Worm (Caenorhabditis elegans) whole organism, late embryonic: ENCODE data around the gene C54C6.4.

Source experiments
- C08G9.2 ChIP-seq: sonication (generic microtip); optimal IDR thresholded peaks from 2 replicates; lab custom pipeline; 2016; ENCODE audit warnings: mild to moderate bottlenecking, missing genetic modification characterization, moderate library complexity, missing compliant biosample characterization
- C38D4.7 ChIP-seq: fragments of 200-800 bp; sonication (Bioruptor generic); optimal IDR thresholded peaks from 2 replicates; lab custom pipeline; 2018; ENCODE audit warnings: mild to moderate bottlenecking, missing genetic modification characterization, moderate library complexity, missing compliant biosample characterization
- F13H6.1 ChIP-seq: sonication (generic microtip); optimal IDR thresholded peaks from 2 replicates; lab custom pipeline; 2016; ENCODE audit warnings: missing genetic modification characterization, missing compliant biosample characterization
- K02D7.2 ChIP-seq: sonication (generic microtip); optimal IDR thresholded peaks from 2 replicates; lab custom pipeline; 2017; ENCODE audit warnings: mild to moderate bottlenecking, missing genetic modification characterization, missing compliant biosample characterization
- K09A11.1 ChIP-seq: sonication (generic microtip); optimal IDR thresholded peaks from 2 replicates; lab custom pipeline; 2017; ENCODE audit warnings: antibody characterized with exemption, mild to moderate bottlenecking, missing genetic modification characterization, missing compliant biosample characterization; ENCODE audit not compliant: insufficient read depth
- ceh-14 ChIP-seq: sonication (generic microtip); optimal IDR thresholded peaks from 2 replicates; lab custom pipeline; 2016; ENCODE audit warnings: missing genotype, missing genetic modification characterization, missing compliant biosample characterization
- ceh-18 ChIP-seq: sonication (generic microtip); optimal IDR thresholded peaks from 2 replicates; lab custom pipeline; 2016; ENCODE audit warnings: missing genetic modification characterization, missing compliant biosample characterization
- ceh-19 ChIP-seq: fragments of 200-800 bp; sonication (Bioruptor generic); optimal IDR thresholded peaks from 2 replicates; lab custom pipeline; 2018; ENCODE audit warnings: mild to moderate bottlenecking, missing genetic modification characterization, missing compliant biosample characterization
- ceh-2 ChIP-seq: sonication (generic microtip); optimal IDR thresholded peaks from 2 replicates; lab custom pipeline; 2016; ENCODE audit warnings: missing genotype, missing genetic modification characterization, missing compliant biosample characterization
- ceh-22 ChIP-seq: sonication (generic microtip); optimal IDR thresholded peaks from 2 replicates; lab custom pipeline; 2017; ENCODE audit warnings: missing biosample characterization, missing genetic modification characterization
- ceh-31 ChIP-seq: sonication (generic microtip); optimal IDR thresholded peaks from 2 replicates; lab custom pipeline; 2016; ENCODE audit warnings: missing genetic modification characterization, missing compliant biosample characterization
- ceh-6 ChIP-seq: fragments of 200-800 bp; sonication (Bioruptor generic); optimal IDR thresholded peaks from 2 replicates; lab custom pipeline; 2018; ENCODE audit warnings: mild to moderate bottlenecking, missing genetic modification characterization, missing compliant biosample characterization
- ceh-9 ChIP-seq: sonication (generic microtip); optimal IDR thresholded peaks from 2 replicates; lab custom pipeline; 2016; ENCODE audit warnings: mild to moderate bottlenecking, missing genetic modification characterization, inconsistent platforms, missing compliant biosample characterization
- elt-2 ChIP-seq: sonication (generic microtip); optimal IDR thresholded peaks from 2 replicates; lab custom pipeline; 2016; ENCODE audit warnings: missing genetic modification reagents, missing genetic modification characterization, missing compliant biosample characterization
- elt-4 ChIP-seq: sonication (generic microtip); optimal IDR thresholded peaks from 2 replicates; lab custom pipeline; 2016; ENCODE audit warnings: missing genetic modification characterization, missing compliant biosample characterization
- ets-4 ChIP-seq: sonication (generic microtip); optimal IDR thresholded peaks from 2 replicates; lab custom pipeline; 2016; ENCODE audit warnings: missing genetic modification characterization, missing compliant biosample characterization
- eyg-1 ChIP-seq: sonication (generic microtip); optimal IDR thresholded peaks from 2 replicates; lab custom pipeline; 2016; ENCODE audit warnings: missing genotype, missing genetic modification characterization, missing compliant biosample characterization
- fax-1 ChIP-seq: sonication (generic microtip); optimal IDR thresholded peaks from 2 replicates; lab custom pipeline; 2016; ENCODE audit warnings: missing genotype, missing genetic modification characterization, missing compliant biosample characterization
- hlh-30 ChIP-seq: sonication (generic microtip); optimal IDR thresholded peaks from 2 replicates; lab custom pipeline; 2017; ENCODE audit warnings: antibody characterized with exemption, missing genetic modification characterization, missing compliant biosample characterization; ENCODE audit not compliant: insufficient read depth
- hlh-8 ChIP-seq: sonication (generic microtip); optimal IDR thresholded peaks from 2 replicates; lab custom pipeline; 2016; ENCODE audit warnings: missing genotype, missing genetic modification characterization, missing compliant biosample characterization
- lim-6 ChIP-seq: sonication (generic microtip); optimal IDR thresholded peaks from 2 replicates; lab custom pipeline; 2016; ENCODE audit warnings: missing genetic modification characterization, missing compliant biosample characterization
- lin-11 ChIP-seq: fragments of 200-800 bp; sonication (Bioruptor generic); optimal IDR thresholded peaks from 2 replicates; lab custom pipeline; 2018; ENCODE audit warnings: mild to moderate bottlenecking, missing genetic modification characterization, missing compliant biosample characterization
- madf-2 ChIP-seq: sonication (generic microtip); optimal IDR thresholded peaks from 2 replicates; lab custom pipeline; 2017; ENCODE audit warnings: missing genetic modification characterization, missing compliant biosample characterization
- mec-3 ChIP-seq: sonication (generic microtip); optimal IDR thresholded peaks from 2 replicates; lab custom pipeline; 2016; ENCODE audit warnings: borderline replicate concordance, missing genetic modification characterization, missing compliant biosample characterization
- nhr-232 ChIP-seq: sonication (generic microtip); optimal IDR thresholded peaks from 2 replicates; lab custom pipeline; 2016; ENCODE audit warnings: missing genetic modification characterization, missing compliant biosample characterization
- odd-2 ChIP-seq: sonication (generic microtip); optimal IDR thresholded peaks from 2 replicates; lab custom pipeline; 2017; ENCODE audit warnings: antibody characterized with exemption, mild to moderate bottlenecking, missing genetic modification characterization, missing compliant biosample characterization
- pha-4 ChIP-seq: fragments of 150-350 bp; optimal IDR thresholded peaks from 2 replicates; lab custom pipeline; 2018; ENCODE audit warnings: missing biosample characterization, missing genetic modification reagents, missing genetic modification characterization
- ref-2 ChIP-seq: sonication (generic microtip); optimal IDR thresholded peaks from 2 replicates; lab custom pipeline; 2016; ENCODE audit warnings: missing genetic modification characterization, missing compliant biosample characterization
- rnt-1 ChIP-seq: sonication (generic microtip); optimal IDR thresholded peaks from 2 replicates; lab custom pipeline; 2016; ENCODE audit warnings: missing genetic modification characterization, missing compliant biosample characterization
- sox-2 ChIP-seq: fragments of 200-800 bp; sonication (Bioruptor generic); IDR thresholded peaks from 2 replicates; pipeline ENCODE4 v1.3.6; 2022; ENCODE audit warnings: missing genetic modification reagents, missing genetic modification characterization, missing compliant biosample characterization
- sox-4 ChIP-seq: sonication (generic microtip); optimal IDR thresholded peaks from 2 replicates; lab custom pipeline; 2017; ENCODE audit warnings: mild to moderate bottlenecking, missing genetic modification characterization, inconsistent platforms, missing compliant biosample characterization
- tbx-2 ChIP-seq: sonication (generic microtip); optimal IDR thresholded peaks from 2 replicates; lab custom pipeline; 2016; ENCODE audit warnings: missing genetic modification characterization, missing compliant biosample characterization
- tbx-7 ChIP-seq: sonication (generic microtip); optimal IDR thresholded peaks from 2 replicates; lab custom pipeline; 2016; ENCODE audit warnings: missing genotype, missing genetic modification characterization, missing compliant biosample characterization
- ttx-3 ChIP-seq: sonication (generic microtip); optimal IDR thresholded peaks from 2 replicates; lab custom pipeline; 2016; ENCODE audit warnings: missing genetic modification reagents, missing genetic modification characterization, missing compliant biosample characterization
- unc-3 ChIP-seq, 2 experiments: fragments of 200-800 bp in 1 of 2; sonication (Bioruptor generic) in 1 of 2; sonication (generic microtip) in 1 of 2; conservative IDR thresholded peaks in 1 of 2; optimal IDR thresholded peaks in 1 of 2; 2 replicates each; pipeline versions ENCODE4 v1.3.6 to Lab custom; 2016 to 2022; ENCODE audit warnings: missing compliant biosample characterization in 2 of 2, missing genetic modification characterization in 2 of 2, missing genetic modification reagents in 1 of 2
- unc-42 ChIP-seq: sonication (generic microtip); optimal IDR thresholded peaks from 2 replicates; lab custom pipeline; 2016; ENCODE audit warnings: missing genotype, missing genetic modification characterization, missing compliant biosample characterization
- unc-55 ChIP-seq: sonication (generic microtip); optimal IDR thresholded peaks from 2 replicates; lab custom pipeline; 2017; ENCODE audit warnings: missing biosample characterization, missing genetic modification reagents, missing genetic modification characterization
- zip-5 ChIP-seq: sonication (generic microtip); optimal IDR thresholded peaks from 2 replicates; lab custom pipeline; 2016; ENCODE audit warnings: missing genetic modification characterization, missing compliant biosample characterization
- ztf-16 ChIP-seq: sonication (generic microtip); optimal IDR thresholded peaks from 2 replicates; lab custom pipeline; 2017; ENCODE audit warnings: missing genetic modification characterization, missing compliant biosample characterization

Gene C54C6.4

DNA sequence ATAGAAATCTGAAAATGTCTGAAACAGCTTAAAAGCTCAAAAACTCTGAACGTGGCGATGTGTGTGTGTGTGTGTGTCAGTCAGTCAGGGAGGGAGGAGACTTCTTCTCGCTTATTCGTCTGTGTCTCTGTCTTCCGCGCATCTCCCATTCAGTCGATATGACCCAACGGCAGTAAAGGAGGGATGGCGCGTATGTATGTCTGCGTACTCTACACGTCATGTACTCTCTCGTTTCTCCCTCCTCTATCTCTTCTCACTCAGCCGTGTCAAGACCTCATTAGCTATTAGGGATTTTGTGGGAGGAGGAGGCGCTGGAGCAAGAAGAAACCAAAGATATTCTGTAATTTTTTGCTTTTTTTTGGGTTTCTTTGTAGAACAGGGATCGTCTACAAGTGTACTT is 21.4 kb upstream of the C54C6.4 start (continued):
- TF ChIP-seq lim-6 (tag; lab: Kevin White, UChicago) (no peak), fax-1 (tag; lab: Kevin White, UChicago) (no peak), ceh-6 (GFP tag; lab: Kevin White, UChicago) (no peak), unc-3 (GFP tag; conservative IDR thresholded peaks at IDR 0.05; lab: Robert Waterston, UW) (no peak), unc-3 (tag; optimal IDR thresholded peaks at IDR 0.05; lab: Kevin White, UChicago) (no peak), unc-42 (tag; lab: Kevin White, UChicago) (peak; percentile 68), pha-4 (tag; lab: Kevin White, UChicago) (no peak), hlh-30 (tag; lab: Kevin White, UChicago) (peak; percentile 63), ceh-9 (tag; lab: Kevin White, UChicago) (no peak), odd-2 (no peak), ceh-31 (peak; percentile 87), madf-2 (no peak), nhr-232 (tag; lab: Kevin White, UChicago) (no peak)

DNA sequence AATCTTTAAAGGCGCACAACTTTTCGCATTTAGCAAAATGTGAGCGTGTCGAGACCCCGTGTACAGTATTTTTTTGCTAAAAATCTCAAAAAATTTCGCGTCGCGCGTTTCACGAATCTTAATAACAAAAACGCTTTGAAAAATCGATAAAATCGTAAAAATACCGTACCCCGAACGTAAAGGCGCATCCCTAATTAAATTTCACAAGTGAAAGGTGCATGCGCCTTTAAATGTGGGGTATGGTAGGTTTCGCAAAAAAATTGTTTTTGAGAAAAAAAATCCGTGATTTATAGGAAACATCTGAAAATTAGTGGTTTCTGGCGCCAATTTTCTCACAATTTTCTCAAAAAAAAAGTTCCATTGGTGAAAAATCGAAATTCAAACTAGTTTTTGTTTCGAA is 19.3 kb upstream of the C54C6.4 start:
- TF ChIP-seq ceh-22 (tag; lab: Kevin White, UChicago) (no peak), fax-1 (tag; lab: Kevin White, UChicago) (no peak), ceh-6 (GFP tag; lab: Kevin White, UChicago) (no peak), ceh-19 (GFP tag; lab: Kevin White, UChicago) (no peak), hlh-30 (tag; lab: Kevin White, UChicago) (no peak), F13H6.1 (no peak), tbx-7 (tag; lab: Kevin White, UChicago) (no peak), nhr-232 (tag; lab: Kevin White, UChicago) (no peak), odd-2 (no peak), sox-4 (tag; lab: Kevin White, UChicago) (no peak), unc-55 (GFP tag; lab: Kevin White, UChicago) (no peak), sox-2 (GFP tag; lab: Robert Waterston, UW) (no peak)

DNA sequence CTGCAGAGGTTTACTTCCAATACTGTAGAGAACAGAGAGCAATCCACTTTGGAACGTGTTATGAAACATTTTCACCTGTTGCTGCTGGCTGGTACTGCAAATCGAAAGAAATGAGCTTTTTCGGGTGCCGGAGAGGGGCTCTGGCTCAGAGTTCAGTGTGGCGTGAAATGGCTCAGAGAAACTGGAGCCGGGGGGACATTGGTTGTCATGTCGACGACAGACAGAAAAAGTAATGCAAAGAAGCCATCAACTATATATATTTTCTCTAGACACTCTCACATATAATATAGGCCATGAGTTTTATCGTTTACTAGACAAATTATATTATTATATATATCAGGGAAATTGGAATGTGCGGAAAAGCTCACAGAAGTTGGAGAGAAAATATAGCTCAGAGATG is 16.0 kb upstream of the C54C6.4 start, which contains the start of gene cfap-20:
TSS of gene cfap-20 (minus strand) at position 101 of the 400 bp plus-strand sequence.
- TF ChIP-seq ceh-19 (GFP tag; lab: Kevin White, UChicago): no peak
- no peak for TF ChIP-seq zip-5 (tag; lab: Kevin White, UChicago)
- no peak for TF ChIP-seq sox-4 (tag; lab: Kevin White, UChicago)
- TF ChIP-seq lin-11 (tag; lab: Kevin White, UChicago): no peak
- no peak for TF ChIP-seq K09A11.1 (tag; lab: Kevin White, UChicago)
- no peak for TF ChIP-seq ceh-14

DNA sequence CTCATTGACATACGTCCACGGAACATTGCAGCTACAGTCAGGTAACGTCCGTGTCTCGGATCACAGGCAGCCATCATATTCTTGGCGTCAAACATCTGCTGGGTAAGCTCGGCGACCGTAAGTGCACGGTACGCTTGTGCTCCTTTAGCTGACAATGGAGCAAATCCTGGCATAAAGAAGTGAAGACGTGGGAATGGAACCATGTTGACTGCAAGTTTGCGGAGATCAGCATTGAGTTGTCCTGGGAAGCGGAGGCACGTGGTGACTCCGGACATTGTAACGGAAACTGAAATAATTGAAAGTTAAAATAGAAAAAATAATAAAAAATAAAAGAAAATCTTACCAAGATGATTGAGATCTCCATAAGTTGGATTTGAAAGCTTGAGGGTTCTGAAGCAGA is 13.9 kb upstream of the C54C6.4 start:
- TF ChIP-seq unc-3 (GFP tag; conservative IDR thresholded peaks at IDR 0.05; lab: Robert Waterston, UW) (no peak), unc-3 (tag; optimal IDR thresholded peaks at IDR 0.05; lab: Kevin White, UChicago) (no peak), mec-3 (tag; lab: Kevin White, UChicago) (no peak), unc-55 (GFP tag; lab: Kevin White, UChicago) (no peak), odd-2 (no peak), zip-5 (tag; lab: Kevin White, UChicago) (no peak)

DNA sequence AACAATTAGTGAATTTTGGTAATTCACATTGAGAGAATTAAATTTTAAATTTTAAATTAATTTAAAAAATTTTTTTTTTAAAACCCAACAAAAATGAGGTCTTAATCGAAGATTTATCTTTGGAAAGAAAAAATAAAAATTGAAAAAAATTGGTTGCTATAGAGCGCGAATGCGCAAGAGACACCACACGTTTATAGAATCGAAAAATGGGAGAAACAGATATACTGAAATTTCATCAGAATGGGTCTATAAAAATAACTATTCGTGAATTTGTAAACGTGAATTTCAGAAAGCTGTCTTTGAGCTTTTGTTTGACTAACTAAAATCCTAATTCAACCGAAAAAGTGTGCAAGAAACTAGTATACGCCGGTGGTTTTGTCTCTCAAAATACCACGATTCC is 13.0 kb upstream of the C54C6.4 start:
- TF ChIP-seq C38D4.7 (GFP tag; lab: Kevin White, UChicago) (no peak), rnt-1 (peak; percentile 48), tbx-2 (tag; lab: Kevin White, UChicago) (peak; percentile 89), C08G9.2 (tag; lab: Kevin White, UChicago) (peak; percentile 72), sox-2 (GFP tag; lab: Robert Waterston, UW) (no peak), ceh-19 (GFP tag; lab: Kevin White, UChicago) (no peak), pha-4 (tag; lab: Kevin White, UChicago) (no peak), ref-2 (tag; lab: Kevin White, UChicago) (peak; percentile 60), ttx-3 (peak; percentile 15), hlh-8 (tag; lab: Kevin White, UChicago) (peak; percentile 64), lin-11 (tag; lab: Kevin White, UChicago) (no peak), eyg-1 (no peak), unc-3 (GFP tag; conservative IDR thresholded peaks at IDR 0.05; lab: Robert Waterston, UW) (no peak), unc-3 (tag; optimal IDR thresholded peaks at IDR 0.05; lab: Kevin White, UChicago) (peak; percentile 16), ceh-2 (tag; lab: Kevin White, UChicago) (peak; percentile 62), K02D7.2 (tag; lab: Kevin White, UChicago) (no peak), zip-5 (tag; lab: Kevin White, UChicago) (peak; percentile 64), hlh-30 (tag; lab: Kevin White, UChicago) (no peak), ceh-14 (peak; percentile 41), ceh-18 (tag; lab: Kevin White, UChicago) (peak; percentile 1), ztf-16 (tag; lab: Kevin White, UChicago) (peak; percentile 14), ceh-6 (GFP tag; lab: Kevin White, UChicago) (no peak), ceh-31 (peak; percentile 88), F13H6.1 (no peak), ets-4 (peak; percentile 60), fax-1 (tag; lab: Kevin White, UChicago) (peak; percentile 66), elt-4 (no peak), elt-2 (tag; lab: Kevin White, UChicago) (peak; percentile 68), lim-6 (tag; lab: Kevin White, UChicago) (no peak), tbx-7 (tag; lab: Kevin White, UChicago) (peak; percentile 70)
